Worm (Caenorhabditis elegans) whole organism, early embryonic: Measurements from ENCODE around the gene C08D8.7.
A peak's percentile ranks its signal among the peaks of the same experiment; 100 is the strongest.

Experiments used
- B0310.2 ChIP-seq: sonication (generic microtip); optimal IDR thresholded peaks from 2 replicates; lab custom pipeline; 2016; ENCODE audit warnings: mild to moderate bottlenecking, missing genetic modification characterization, missing compliant biosample characterization
- F13C5.2 ChIP-seq: sonication (generic microtip); optimal IDR thresholded peaks from 2 replicates; lab custom pipeline; 2017; ENCODE audit warnings: mild to moderate bottlenecking, missing genetic modification characterization, inconsistent platforms, missing compliant biosample characterization
- aly-1 ChIP-seq: sonication (generic microtip); optimal IDR thresholded peaks from 2 replicates; lab custom pipeline; 2016; ENCODE audit warnings: missing genetic modification characterization, missing compliant biosample characterization
- ama-1 ChIP-seq: fragments of 150-350 bp; optimal IDR thresholded peaks from 2 replicates; lab custom pipeline; 2014
- ceh-13 ChIP-seq: fragments of 200-800 bp; sonication (Bioruptor generic); optimal IDR thresholded peaks from 2 replicates; lab custom pipeline; 2018; ENCODE audit warnings: mild to moderate bottlenecking, missing genetic modification characterization, missing compliant biosample characterization
- ceh-36 ChIP-seq: sonication (generic microtip); optimal IDR thresholded peaks from 2 replicates; lab custom pipeline; 2016; ENCODE audit warnings: missing genetic modification characterization, inconsistent platforms, missing compliant biosample characterization
- ets-7 ChIP-seq: sonication (generic microtip); optimal IDR thresholded peaks from 2 replicates; lab custom pipeline; 2016; ENCODE audit warnings: missing genotype, missing genetic modification characterization, missing compliant biosample characterization
- flt-1 ChIP-seq: fragments of 200-800 bp; sonication (Bioruptor generic); IDR thresholded peaks from 2 replicates; pipeline ENCODE4 v1.3.6; 2022; ENCODE audit warnings: missing genetic modification characterization, missing compliant biosample characterization
- hmbx-1 ChIP-seq: sonication (generic microtip); optimal IDR thresholded peaks from 2 replicates; lab custom pipeline; 2016; ENCODE audit warnings: mild to moderate bottlenecking, missing genetic modification characterization, missing compliant biosample characterization
- hmg-4 ChIP-seq: fragments of 200-800 bp; sonication (Bioruptor generic); optimal IDR thresholded peaks from 2 replicates; lab custom pipeline; 2018; ENCODE audit warnings: mild to moderate bottlenecking, missing genetic modification characterization, missing compliant biosample characterization
- hnd-1 ChIP-seq: sonication (generic microtip); optimal IDR thresholded peaks from 2 replicates; lab custom pipeline; 2016; ENCODE audit warnings: missing genetic modification characterization, missing compliant biosample characterization
- pes-1 ChIP-seq: fragments of 200-800 bp; sonication (Bioruptor generic); IDR thresholded peaks from 2 replicates; pipeline ENCODE4 v1.3.6; 2022; ENCODE audit warnings: missing genetic modification reagents, missing genetic modification characterization, missing compliant biosample characterization
- scrt-1 ChIP-seq: fragments of 200-800 bp; sonication (Bioruptor generic); IDR thresholded peaks from 2 replicates; pipeline ENCODE4 v1.3.6; 2022; ENCODE audit warnings: missing genetic modification characterization, missing compliant biosample characterization
- sea-1 ChIP-seq: fragments of 200-800 bp; sonication (Bioruptor generic); conservative IDR thresholded peaks from 2 replicates; pipeline ENCODE4 v1.3.6; 2022; ENCODE audit warnings: missing genetic modification characterization, missing compliant biosample characterization
- tbx-11 ChIP-seq: fragments of 200-800 bp; sonication (Bioruptor generic); IDR thresholded peaks from 2 replicates; pipeline ENCODE4 v1.3.6; 2022; ENCODE audit warnings: missing genetic modification characterization, missing compliant biosample characterization
- tbx-37 ChIP-seq: fragments of 200-800 bp; sonication (Bioruptor generic); conservative IDR thresholded peaks from 2 replicates; pipeline ENCODE4 v1.3.6; 2022; ENCODE audit warnings: missing genetic modification reagents, missing genetic modification characterization, missing compliant biosample characterization
- tra-4 ChIP-seq: sonication (generic microtip); optimal IDR thresholded peaks from 2 replicates; lab custom pipeline; 2017; ENCODE audit warnings: missing genetic modification characterization, missing compliant biosample characterization

The C08D8.7 gene

DNA sequence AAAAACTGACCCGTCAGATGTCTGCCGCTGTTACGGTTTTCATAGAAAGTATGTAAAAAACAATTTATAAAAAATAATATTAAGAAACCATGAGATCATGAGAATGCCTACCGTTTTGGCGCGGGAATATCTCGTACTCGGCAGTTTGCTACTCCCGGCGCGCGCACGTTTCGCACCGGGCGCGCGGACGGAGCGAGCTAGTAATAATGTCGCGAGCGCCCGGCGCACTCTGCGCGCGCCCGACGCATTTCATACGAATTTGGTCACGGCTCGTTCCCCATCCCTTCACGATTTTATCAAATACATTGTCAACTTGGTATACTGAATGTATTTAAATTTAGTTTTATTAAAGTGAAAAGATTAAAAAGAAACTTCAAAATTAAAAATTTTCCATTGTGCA, 15.1 kb upstream of the C08D8.7 start:
- TF ChIP-seq scrt-1 (GFP tag; lab: Robert Waterston, UW) (no peak), hnd-1 (tag; lab: Kevin White, UChicago) (no peak)

- TF ChIP-seq scrt-1 (GFP tag; lab: Robert Waterston, UW) (no peak), B0310.2 (tag; lab: Kevin White, UChicago) (no peak), hnd-1 (tag; lab: Kevin White, UChicago) (no peak), hmg-4 (no peak), hmbx-1 (no peak)
Observed at ce11 chrV:8327080-8327479, 13.9 kb upstream of the C08D8.7 start.

DNA sequence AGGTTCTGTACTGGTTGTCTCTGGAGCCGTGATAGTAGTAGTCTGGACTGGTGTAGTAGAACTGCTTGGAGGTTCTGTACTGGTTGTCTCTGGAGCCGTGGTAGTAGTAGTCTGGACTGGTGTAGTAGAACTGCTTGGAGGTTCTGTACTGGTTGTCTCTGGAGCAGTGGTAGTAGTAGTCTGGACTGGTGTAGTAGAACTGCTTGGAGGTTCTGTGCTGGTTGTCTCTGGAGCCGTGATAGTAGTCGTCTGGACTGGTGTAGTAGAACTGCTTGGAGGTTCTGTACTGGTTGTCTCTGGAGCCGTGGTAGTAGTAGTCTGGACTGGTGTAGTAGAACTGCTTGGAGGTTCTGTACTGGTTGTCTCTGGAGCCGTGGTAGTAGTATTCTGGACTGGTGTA, 11.6 kb upstream of the C08D8.7 start:
- 0 out of 2 replicates have a peak, but pooled peaks have one; percentile 47 for TF ChIP-seq scrt-1 (GFP tag; lab: Robert Waterston, UW)

ce11 chrV:8334360-8334759, 6.7 kb upstream of the C08D8.7 start, which contains the start of gene tmd-2:
tmd-2 (plus strand) TSS chrV:8334660.
- no peak for TF ChIP-seq flt-1 (GFP tag; lab: Robert Waterston, UW)
- TF ChIP-seq hmg-4: no peak
- no peak for TF ChIP-seq ama-1 (lab: Kevin White, UChicago)
- no peak for TF ChIP-seq tbx-37 (GFP tag; lab: Robert Waterston, UW)
- no peak for TF ChIP-seq ets-7 (tag; lab: Kevin White, UChicago)
- TF ChIP-seq B0310.2 (tag; lab: Kevin White, UChicago): no peak
- no peak for TF ChIP-seq hmbx-1
- no peak for TF ChIP-seq tbx-11 (GFP tag; lab: Robert Waterston, UW)
- TF ChIP-seq F13C5.2 (tag; lab: Kevin White, UChicago): no peak

DNA sequence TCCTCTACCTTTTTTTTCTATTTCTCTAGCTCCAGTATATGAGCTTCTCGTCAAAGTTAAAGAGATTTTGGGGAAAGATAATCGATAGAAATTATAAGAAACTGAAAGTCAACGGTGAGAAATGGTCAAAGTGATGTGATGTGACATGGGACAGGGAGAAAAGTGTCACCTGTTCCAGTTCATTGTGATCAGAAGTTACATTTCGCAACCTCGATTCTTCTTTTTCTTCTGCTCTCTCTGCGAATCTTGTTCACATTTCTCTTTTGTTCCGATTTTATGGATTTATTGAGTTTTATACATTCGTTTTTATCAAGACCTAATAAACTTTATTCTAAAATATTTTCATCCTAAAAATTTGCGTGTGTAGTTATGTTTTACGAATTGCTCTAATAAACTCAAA, 5.4 kb upstream of the C08D8.7 start:
- TF ChIP-seq ceh-13 (GFP tag; lab: Kevin White, UChicago) (no peak), aly-1 (tag; lab: Kevin White, UChicago) (no peak)

ce11 chrV:8342416-8342815, 1.4 kb downstream of the C08D8.7 start:
- TF ChIP-seq ceh-13 (GFP tag; lab: Kevin White, UChicago): no peak
- no peak for TF ChIP-seq ceh-36 (tag; lab: Kevin White, UChicago)
- no peak for TF ChIP-seq tbx-37 (GFP tag; lab: Robert Waterston, UW)
- no peak for TF ChIP-seq B0310.2 (tag; lab: Kevin White, UChicago)
- no peak for TF ChIP-seq hnd-1 (tag; lab: Kevin White, UChicago)
- no peak for TF ChIP-seq tbx-11 (GFP tag; lab: Robert Waterston, UW)
- TF ChIP-seq hmbx-1: no peak
- TF ChIP-seq ets-7 (tag; lab: Kevin White, UChicago): no peak
- TF ChIP-seq sea-1: no peak
- TF ChIP-seq F13C5.2 (tag; lab: Kevin White, UChicago): no peak
- TF ChIP-seq pes-1 (GFP tag; lab: Robert Waterston, UW): no peak
- TF ChIP-seq scrt-1 (GFP tag; lab: Robert Waterston, UW): no peak
- no peak for TF ChIP-seq flt-1 (GFP tag; lab: Robert Waterston, UW)
- no peak for TF ChIP-seq hmg-4
- TF ChIP-seq aly-1 (tag; lab: Kevin White, UChicago): no peak
- TF ChIP-seq tra-4 (tag; lab: Kevin White, UChicago): no peak
- no peak for TF ChIP-seq ama-1 (lab: Kevin White, UChicago)

- TF ChIP-seq tbx-37 (GFP tag; lab: Robert Waterston, UW) (no peak), scrt-1 (GFP tag; lab: Robert Waterston, UW) (no peak), ets-7 (tag; lab: Kevin White, UChicago) (no peak), hmbx-1 (no peak), ceh-13 (GFP tag; lab: Kevin White, UChicago) (no peak)
Observed at ce11 chrV:8345436-8345835, 4.4 kb downstream of the C08D8.7 start, which contains the start of gene C08D8.1. C08D8.1 (plus strand) TSS chrV:8345759.

- TF ChIP-seq hnd-1 (tag; lab: Kevin White, UChicago): no peak
- no peak for TF ChIP-seq sea-1
- peak; percentile 46 for TF ChIP-seq ama-1 (lab: Kevin White, UChicago)
- TF ChIP-seq tra-4 (tag; lab: Kevin White, UChicago): no peak
- TF ChIP-seq hmbx-1: no peak
- no peak for TF ChIP-seq flt-1 (GFP tag; lab: Robert Waterston, UW)
- peak; percentile 72 for TF ChIP-seq F13C5.2 (tag; lab: Kevin White, UChicago)
Observed at ce11 chrV:8348959-8349389, 8.0 kb downstream of the C08D8.7 start.

ce11 chrV:8349950-8350349, 8.9 kb downstream of the C08D8.7 start:
- no peak for TF ChIP-seq tbx-37 (GFP tag; lab: Robert Waterston, UW)

ce11 chrV:8351371-8351770, 10.3 kb downstream of the C08D8.7 start, which contains the start of gene srsx-22:
srsx-22 (plus strand) TSS chrV:8351671.
- TF ChIP-seq ama-1 (lab: Kevin White, UChicago) (no peak), F13C5.2 (tag; lab: Kevin White, UChicago) (no peak), tbx-37 (GFP tag; lab: Robert Waterston, UW) (no peak), tra-4 (tag; lab: Kevin White, UChicago) (no peak), B0310.2 (tag; lab: Kevin White, UChicago) (no peak), tbx-11 (GFP tag; lab: Robert Waterston, UW) (no peak), aly-1 (tag; lab: Kevin White, UChicago) (no peak), ceh-13 (GFP tag; lab: Kevin White, UChicago) (no peak), hnd-1 (tag; lab: Kevin White, UChicago) (no peak), sea-1 (no peak), flt-1 (GFP tag; lab: Robert Waterston, UW) (no peak)
